Worm (Caenorhabditis elegans): Measurements from ENCODE around the gene srh-8.

Gene srh-8

ce11 chrV:4007927-4008326 is 2.6 kb downstream of the srh-8 start, which contains the start of gene srh-7 (continued):
- no peak for TF ChIP-seq fkh-10 (GFP tag; optimal IDR thresholded peaks at IDR 0.05)
- TF ChIP-seq egl-43 (GFP tag; IDR thresholded peaks at IDR 0.05): no peak
- no peak for TF ChIP-seq T26A8.4 (GFP tag; IDR thresholded peaks at IDR 0.05)
- TF ChIP-seq zfp-2 (tag; optimal IDR thresholded peaks at IDR 0.05): no peak
- no peak for TF ChIP-seq F10B5.3 (tag; optimal IDR thresholded peaks at IDR 0.05)

- TF ChIP-seq hlh-30 (tag; optimal IDR thresholded peaks at IDR 0.05; ENCODE audit: insufficient read depth) (no peak), aha-1 (tag) (peak; percentile 3)
Measured at ce11 chrV:4010170-4010569, 4.9 kb downstream of the srh-8 start, which contains the start of gene srh-4. srh-4 (plus strand) TSS chrV:4010470.

ce11 chrV:4016780-4017179 is 11.5 kb downstream of the srh-8 start, which contains the start of gene srw-89:
srw-89 (plus strand) TSS chrV:4017080.
- no peak for TF ChIP-seq pha-4 (GFP tag; IDR thresholded peaks at IDR 0.05)
- no peak for TF ChIP-seq pha-4 (tag; optimal IDR thresholded peaks at IDR 0.05)
- TF ChIP-seq vab-7 (GFP tag; IDR thresholded peaks at IDR 0.05): no peak
- TF ChIP-seq ZK337.2 (GFP tag; IDR thresholded peaks at IDR 0.05): no peak
- TF ChIP-seq ctbp-1 (GFP tag; IDR thresholded peaks at IDR 0.05): no peak
- no peak for TF ChIP-seq F10B5.3 (tag; optimal IDR thresholded peaks at IDR 0.05)
- no peak for TF ChIP-seq dmd-6 (GFP tag; IDR thresholded peaks at IDR 0.05)
- TF ChIP-seq madf-9 (GFP tag; conservative IDR thresholded peaks at IDR 0.05): no peak

DNA sequence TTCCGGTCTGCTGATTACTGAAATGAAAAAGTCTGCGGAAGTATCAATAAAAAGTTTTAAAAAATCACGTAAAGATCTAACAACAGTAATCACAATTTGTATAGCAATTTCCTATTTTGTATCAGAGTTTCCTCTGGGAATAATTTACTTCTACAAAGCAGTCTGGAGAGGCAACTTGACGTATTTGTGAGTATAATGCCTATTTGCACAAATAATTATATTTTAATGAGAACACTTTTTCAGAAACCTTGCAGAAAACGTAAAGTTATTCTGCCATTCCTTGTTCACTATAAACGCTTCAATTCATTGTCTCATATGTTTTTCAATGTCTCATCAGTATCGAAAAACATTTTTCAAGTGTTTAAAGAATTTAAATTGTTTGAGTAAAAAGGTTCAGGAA is 13.3 kb downstream of the srh-8 start:
- TF ChIP-seq egl-43 (GFP tag; IDR thresholded peaks at IDR 0.05): no peak
- TF ChIP-seq unc-62 (GFP tag; optimal IDR thresholded peaks at IDR 0.05 in 1 of 2): peak in 1 of 2 experiments; percentile 80
- TF ChIP-seq unc-62 (tag; optimal IDR thresholded peaks at IDR 0.05): no peak

DNA sequence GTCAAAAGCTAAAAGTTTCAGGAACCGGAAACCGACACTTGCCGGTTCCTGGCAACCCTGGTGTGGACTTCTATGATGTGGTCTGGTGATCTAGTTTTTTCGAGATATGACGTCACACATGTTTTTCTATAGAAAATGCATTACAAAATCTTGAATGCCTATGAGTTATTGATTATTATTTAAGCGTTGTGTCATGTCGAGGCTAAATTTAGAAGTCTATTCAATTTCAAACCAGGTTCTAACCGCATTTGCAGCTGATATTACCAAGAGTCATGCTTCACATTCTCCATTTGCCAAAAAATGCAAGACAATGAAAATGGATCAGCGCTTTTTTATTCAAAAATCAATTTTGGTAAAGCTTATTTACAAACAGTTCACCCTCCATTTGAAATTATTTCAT is 13.9 kb downstream of the srh-8 start, which contains the start of gene K09D9.3:
Gene K09D9.3 (plus strand): TSS at position 301 of the 400 bp plus-strand sequence.
- TF ChIP-seq ceh-20 (GFP tag; IDR thresholded peaks at IDR 0.05) (no peak), F49E8.2 (tag; optimal IDR thresholded peaks at IDR 0.05; ENCODE audit: borderline replicate concordance) (no peak), rbr-2 (tag; optimal IDR thresholded peaks at IDR 0.05) (no peak), hmg-1.1 (GFP tag; IDR thresholded peaks at IDR 0.05) (no peak), nhr-11 (tag; optimal IDR thresholded peaks at IDR 0.05) (no peak), ceh-44 (GFP tag; IDR thresholded peaks at IDR 0.05) (no peak)

ce11 chrV:4021776-4022175 is 16.5 kb downstream of the srh-8 start, which contains the start of gene K09D9.14:
K09D9.14 (minus strand) TSS chrV:4021876.
- TF ChIP-seq ama-1 (optimal IDR thresholded peaks at IDR 0.05): no peak
- TF ChIP-seq unc-130 (GFP tag; optimal IDR thresholded peaks at IDR 0.05): no peak
- no peak for TF ChIP-seq ceh-28 (tag; optimal IDR thresholded peaks at IDR 0.05)
- no peak for TF ChIP-seq ceh-20 (GFP tag; IDR thresholded peaks at IDR 0.05)
- TF ChIP-seq nhr-237 (tag; optimal IDR thresholded peaks at IDR 0.05): no peak
- no peak for TF ChIP-seq nhr-11 (tag; optimal IDR thresholded peaks at IDR 0.05)
- no peak for TF ChIP-seq ceh-82 (tag; optimal IDR thresholded peaks at IDR 0.05)
- no peak for TF ChIP-seq aha-1 (tag)
- TF ChIP-seq attf-4 (tag; optimal IDR thresholded peaks at IDR 0.05): no peak
- TF ChIP-seq dpl-1 (GFP tag; optimal IDR thresholded peaks at IDR 0.05): no peak
- no peak for TF ChIP-seq daf-12 (tag; optimal IDR thresholded peaks at IDR 0.05)
- no peak for TF ChIP-seq unc-39 (tag; optimal IDR thresholded peaks at IDR 0.05)
- no peak for TF ChIP-seq ceh-44 (GFP tag; IDR thresholded peaks at IDR 0.05)
- no peak for TF ChIP-seq fkh-10 (GFP tag; optimal IDR thresholded peaks at IDR 0.05)
- no peak for TF ChIP-seq T26A8.4 (GFP tag; IDR thresholded peaks at IDR 0.05)
- no peak for TF ChIP-seq jun-1 (tag; optimal IDR thresholded peaks at IDR 0.05)

Data from whole organism, L4 larva.